Fruit fly (Drosophila melanogaster): ENCODE measurements around the gene Ugt303A1.

Ugt303A1 gene

DNA sequence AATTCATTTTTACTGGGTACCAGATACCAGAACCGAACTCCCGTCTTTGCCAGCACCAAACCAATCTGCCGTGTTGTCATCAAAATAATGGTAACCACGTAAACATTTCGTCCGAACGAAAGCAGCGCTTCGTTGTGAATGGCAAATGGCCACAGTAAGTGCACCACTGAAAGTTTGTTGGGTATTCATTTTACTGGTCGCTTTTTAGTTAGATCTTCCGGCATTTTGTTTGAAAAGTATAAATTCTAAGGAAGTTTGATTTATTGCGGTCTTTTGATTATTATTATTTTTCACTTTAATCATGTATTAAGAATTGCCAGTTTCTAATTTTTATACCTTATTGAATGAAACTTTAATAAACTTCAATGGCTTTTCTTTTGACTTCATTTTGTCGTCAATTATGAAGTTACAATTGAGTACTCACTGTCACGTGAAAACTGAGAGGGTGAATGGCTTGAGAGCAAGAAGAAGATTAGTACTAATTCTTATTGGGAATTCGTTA is 39.2 kb downstream of the Ugt303A1 start, which contains the start of gene ZnT86D (continued):
- TF ChIP-seq Hr51 (GFP tag; optimal IDR thresholded peaks at IDR 0.05), result peak; percentile 34 to 62
- peak; percentile 21 for TF ChIP-seq CG15011 (GFP tag; optimal IDR thresholded peaks at IDR 0.05)
- peak; percentile 46 for TF ChIP-seq Sry-δ (GFP tag; optimal IDR thresholded peaks at IDR 0.05)
- no peak for TF ChIP-seq CG11723 (GFP tag; optimal IDR thresholded peaks at IDR 0.05)
- TF ChIP-seq E2f2 (GFP tag; IDR thresholded peaks at IDR 0.05), result peak; percentile 26; the same call in 1 of the 2 replicates
- TF ChIP-seq Sox100B (GFP tag; optimal IDR thresholded peaks at IDR 0.05), result peak; percentile 72
- peak; percentile 35; the same call in 1 of the 2 replicates for TF ChIP-seq sisA (GFP tag; IDR thresholded peaks at IDR 0.05)
- no peak for TF ChIP-seq Max (GFP tag; optimal IDR thresholded peaks at IDR 0.05)
- peak; percentile 50; the same call in 2 of the 4 replicates for TF ChIP-seq Gug (GFP tag; IDR thresholded peaks at IDR 0.05)
- no peak for TF ChIP-seq usp (GFP tag; optimal IDR thresholded peaks at IDR 0.05)
- TF ChIP-seq CG7839 (tag; optimal IDR thresholded peaks at IDR 0.05), result peak; percentile 71
- TF ChIP-seq fd3F (GFP tag; optimal IDR thresholded peaks at IDR 0.05), result peak; percentile 35
- TF ChIP-seq exex (tag; optimal IDR thresholded peaks at IDR 0.05), result peak; percentile 50
- no peak for TF ChIP-seq ro (GFP tag; IDR thresholded peaks at IDR 0.05)
- TF ChIP-seq CG1529 (GFP tag; optimal IDR thresholded peaks at IDR 0.05), result peak; percentile 20
- peak; percentile 50 for TF ChIP-seq caup (GFP tag; optimal IDR thresholded peaks at IDR 0.05; ENCODE audit: severe bottlenecking)
- TF ChIP-seq dmrt11E (tag; optimal IDR thresholded peaks at IDR 0.05), result peak; percentile 12
- no peak for TF ChIP-seq fd102C (GFP tag; optimal IDR thresholded peaks at IDR 0.05)
- no peak for TF ChIP-seq Hmx (GFP tag; optimal IDR thresholded peaks at IDR 0.05)
- peak; percentile 31 for TF ChIP-seq pfk (GFP tag; optimal IDR thresholded peaks at IDR 0.05)
- TF ChIP-seq CrebB (tag; optimal IDR thresholded peaks at IDR 0.05), result peak; percentile 69
- TF ChIP-seq Taf1 (GFP tag; IDR thresholded peaks at IDR 0.05), result no peak
- peak; percentile 33 for TF ChIP-seq Chrac-16 (GFP tag; optimal IDR thresholded peaks at IDR 0.05)
- TF ChIP-seq CG12391 (tag; optimal IDR thresholded peaks at IDR 0.05), result peak; percentile 75
- no peak for TF ChIP-seq tna (GFP tag; IDR thresholded peaks at IDR 0.05; ENCODE audit: partially characterized antibody)
- peak; percentile 29 for TF ChIP-seq Vsx1 (GFP tag; optimal IDR thresholded peaks at IDR 0.05)
- no peak for TF ChIP-seq CG4360 (GFP tag; IDR thresholded peaks at IDR 0.05)
- TF ChIP-seq CG5953 (GFP tag; IDR thresholded peaks at IDR 0.05), result no peak
- peak; percentile 37 for TF ChIP-seq odd (GFP tag; optimal IDR thresholded peaks at IDR 0.05)
- no peak for TF ChIP-seq gt (GFP tag; IDR thresholded peaks at IDR 0.05)
- TF ChIP-seq H2.0 (GFP tag; IDR thresholded peaks at IDR 0.05), result no peak
- 0 out of 2 replicates have a peak, but pooled peaks have one; percentile 12 for TF ChIP-seq CG14014 (GFP tag; IDR thresholded peaks at IDR 0.05)
- peak; percentile 44 for TF ChIP-seq BEAF-32 (GFP tag; optimal IDR thresholded peaks at IDR 0.05)
- no peak for TF ChIP-seq dan (GFP tag; IDR thresholded peaks at IDR 0.05)
- no peak for TF ChIP-seq p53 (GFP tag; optimal IDR thresholded peaks at IDR 0.05)
- TF ChIP-seq B-H1 (GFP tag; IDR thresholded peaks at IDR 0.05), result no peak
- no peak for TF ChIP-seq gcm2 (GFP tag; optimal IDR thresholded peaks at IDR 0.05)
- no peak for TF ChIP-seq Bdp1 (GFP tag; optimal IDR thresholded peaks at IDR 0.05)
- TF ChIP-seq HmgZ (tag; optimal IDR thresholded peaks at IDR 0.05), result peak; percentile 74
- peak; percentile 88 for TF ChIP-seq CG2120 (GFP tag; optimal IDR thresholded peaks at IDR 0.05)
- peak; percentile 68 for TF ChIP-seq CG13775 (GFP tag; optimal IDR thresholded peaks at IDR 0.05)
- TF ChIP-seq Scr (GFP tag; IDR thresholded peaks at IDR 0.05; ENCODE audit: partially characterized antibody), result no peak
- TF ChIP-seq Dip3 (GFP tag; optimal IDR thresholded peaks at IDR 0.05), result peak; percentile 44
- TF ChIP-seq sob (GFP tag; IDR thresholded peaks at IDR 0.05), result peak; percentile 60; the same call in 1 of the 2 replicates
- peak; percentile 58 for TF ChIP-seq stwl (tag; optimal IDR thresholded peaks at IDR 0.05)
- TF ChIP-seq CG5180 (GFP tag; optimal IDR thresholded peaks at IDR 0.05), result peak; percentile 36
- no peak for TF ChIP-seq en (GFP tag; optimal IDR thresholded peaks at IDR 0.05)
- TF ChIP-seq crp (GFP tag; optimal IDR thresholded peaks at IDR 0.05), result peak in 1 of 2 experiments; percentile 20
- peak; percentile 6 for TF ChIP-seq Dp (GFP tag; optimal IDR thresholded peaks at IDR 0.05)
- no peak for TF ChIP-seq CG9797 (GFP tag; optimal IDR thresholded peaks at IDR 0.05)
